Fruit fly (Drosophila melanogaster) whole organism, adult: Measurements from ENCODE around the gene CG42798.

Experiments used
- CG12768 ChIP-seq: fragments of 200-800 bp; sonication (Bioruptor generic); optimal IDR thresholded peaks from 2 replicates; lab custom pipeline; 2017; ENCODE audit warnings: missing biosample characterization, missing genetic modification characterization, mild to moderate bottlenecking, moderate library complexity, missing genetic modification reagents
- CG14711 ChIP-seq: fragments of 200-800 bp; sonication (Bioruptor generic); optimal IDR thresholded peaks from 2 replicates; lab custom pipeline; 2018; ENCODE audit warnings: missing biosample characterization, mild to moderate bottlenecking, missing genetic modification characterization, moderate library complexity
- CG7045 ChIP-seq: fragments of 200-800 bp; sonication (Bioruptor generic); optimal IDR thresholded peaks from 2 replicates; lab custom pipeline; 2017; ENCODE audit warnings: missing biosample characterization, mild to moderate bottlenecking, missing genetic modification characterization
- Clk ChIP-seq: fragments of 200-800 bp; sonication (Bioruptor generic); optimal IDR thresholded peaks from 2 replicates; lab custom pipeline; 2017; ENCODE audit warnings: missing biosample characterization, missing genetic modification characterization
- Crg-1 ChIP-seq: fragments of 200-800 bp; sonication (Bioruptor generic); optimal IDR thresholded peaks from 2 replicates; lab custom pipeline; 2016; ENCODE audit warnings: missing biosample characterization, missing genetic modification characterization
- Hr96 ChIP-seq: fragments of 200-800 bp; sonication (Bioruptor generic); optimal IDR thresholded peaks from 2 replicates; lab custom pipeline; 2016; ENCODE audit warnings: missing biosample characterization, missing genetic modification characterization
- Mnt ChIP-seq: fragments of 200-800 bp; sonication (Bioruptor generic); optimal IDR thresholded peaks from 2 replicates; lab custom pipeline; 2016; ENCODE audit warnings: missing biosample characterization, mild to moderate bottlenecking, missing genetic modification characterization
- cnc ChIP-seq, 2 experiments: fragments of >200 bp; optimal IDR thresholded peaks; 2 replicates each; lab custom pipeline; 2017
- kay ChIP-seq: fragments of 200-800 bp; sonication (Bioruptor generic); peaks from one replicate; lab custom pipeline; 2016; ENCODE audit warnings: missing biosample characterization, missing genetic modification characterization, borderline replicate concordance
- ovo ChIP-seq: fragments of 200-800 bp; sonication (Bioruptor generic); optimal IDR thresholded peaks from 2 replicates; lab custom pipeline; 2016; ENCODE audit warnings: missing biosample characterization, missing genetic modification characterization
- tj ChIP-seq: fragments of 200-800 bp; sonication (Bioruptor generic); optimal IDR thresholded peaks from 3 replicates; lab custom pipeline; 2017; ENCODE audit warnings: missing biosample characterization, mild to moderate bottlenecking, missing genetic modification characterization, moderate library complexity
- toe ChIP-seq: fragments of 200-800 bp; sonication (Bioruptor generic); optimal IDR thresholded peaks from 2 replicates; lab custom pipeline; 2016; ENCODE audit warnings: missing biosample characterization, missing genetic modification characterization

DNA sequence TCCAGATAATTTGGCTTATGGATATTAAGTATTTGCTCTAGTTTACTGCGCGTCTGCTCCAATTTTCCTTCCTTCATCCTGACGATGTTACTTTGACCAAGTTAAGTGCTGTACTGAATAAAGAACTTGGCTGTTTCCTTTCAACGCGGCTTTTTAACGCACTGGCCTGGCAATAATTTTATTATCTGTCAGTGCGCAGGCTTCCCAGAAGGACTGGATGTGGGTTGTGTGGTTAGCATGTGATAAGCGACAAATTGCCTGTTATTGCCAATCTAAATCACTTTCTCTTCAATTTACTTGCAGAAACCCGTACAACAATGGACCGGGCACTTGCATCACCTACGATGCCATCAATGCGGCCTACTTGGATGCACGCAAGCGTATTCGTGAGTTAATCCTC is 34.1 kb downstream of the CG42798 start, which contains the start of gene CG14331:
- no peak for TF ChIP-seq CG12768 (GFP tag; lab: Kevin White, UChicago)
- TF ChIP-seq CG7045 (GFP tag; lab: Kevin White, UChicago), result no peak
- TF ChIP-seq ovo, result no peak
- TF ChIP-seq kay (GFP tag; lab: Kevin White, UChicago), result no peak
- no peak for TF ChIP-seq cnc (optimal IDR thresholded peaks at IDR 0.05; lab: Kevin White, UChicago)
- TF ChIP-seq Hr96 (GFP tag; lab: Kevin White, UChicago), result no peak
- TF ChIP-seq tj (GFP tag; lab: Kevin White, UChicago), result no peak
- TF ChIP-seq Crg-1, result no peak
- TF ChIP-seq toe (GFP tag; lab: Kevin White, UChicago), result no peak
- no peak for TF ChIP-seq Clk (GFP tag; lab: Kevin White, UChicago)
- no peak for TF ChIP-seq Mnt (GFP tag; lab: Kevin White, UChicago)
- TF ChIP-seq CG14711 (tag; lab: Kevin White, UChicago), result no peak
